Worm (Caenorhabditis elegans): ENCODE results near the gene F38B7.11.
A peak's percentile ranks its signal among the peaks of the same experiment; 100 is the strongest.

F38B7.11 gene

DNA sequence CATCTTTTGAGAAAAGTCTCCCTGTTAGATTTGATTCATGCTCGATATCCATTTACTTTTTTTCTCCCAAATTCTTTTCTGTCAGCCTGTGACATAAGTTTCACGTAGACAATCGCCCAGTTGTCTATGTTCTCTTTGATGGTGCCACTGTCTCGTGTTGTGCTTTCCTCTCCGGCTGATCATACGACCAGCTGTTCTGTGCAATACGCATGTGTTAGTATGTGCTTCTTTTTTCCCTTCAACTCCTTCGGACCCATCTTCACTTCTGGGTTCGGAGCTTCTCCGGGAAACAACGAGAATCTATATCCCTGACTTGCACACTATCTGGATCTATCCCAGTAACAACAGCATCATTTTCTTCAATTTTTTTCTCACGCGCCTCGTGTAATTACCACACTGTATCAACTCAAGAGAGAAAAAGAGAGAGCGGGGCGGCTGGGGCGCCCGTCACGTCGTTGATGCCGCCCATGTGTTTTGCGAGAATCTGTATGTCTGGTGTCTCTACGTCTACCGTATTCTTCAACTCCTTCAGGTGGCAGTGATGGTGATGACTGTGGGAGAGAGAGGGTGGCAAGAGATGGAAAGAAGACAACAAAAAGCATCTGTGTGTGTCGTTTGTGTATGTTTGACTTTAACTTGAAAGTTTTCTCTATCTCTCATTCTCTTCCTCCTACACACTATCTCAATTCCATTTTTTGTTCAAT is 14.9 kb upstream of the F38B7.11 start (continued):
- TF ChIP-seq hmg-1.2 (GFP tag; IDR thresholded peaks at IDR 0.05): peak; percentile 78
- peak; percentile 48 for TF ChIP-seq die-1 (tag; optimal IDR thresholded peaks at IDR 0.05)
- no peak for TF ChIP-seq hlh-12 (tag; optimal IDR thresholded peaks at IDR 0.05)
- no peak for TF ChIP-seq F49E8.2 (tag; optimal IDR thresholded peaks at IDR 0.05; ENCODE audit: insufficient read depth)
- TF ChIP-seq mxl-1 (tag; optimal IDR thresholded peaks at IDR 0.05): no peak
- no peak for TF ChIP-seq F57C9.4 (tag; optimal IDR thresholded peaks at IDR 0.05)
- no peak for TF ChIP-seq ztf-22 (GFP tag; optimal IDR thresholded peaks at IDR 0.05)
- no peak for TF ChIP-seq aptf-3 (GFP tag; IDR thresholded peaks at IDR 0.05)
- TF ChIP-seq madf-10 (tag; optimal IDR thresholded peaks at IDR 0.05): peak; percentile 55
- peak; percentile 70 for TF ChIP-seq ztf-26 (tag; optimal IDR thresholded peaks at IDR 0.05)
- TF ChIP-seq nhr-179 (tag; optimal IDR thresholded peaks at IDR 0.05): no peak
- no peak for TF ChIP-seq F37B4.10 (GFP tag; IDR thresholded peaks at IDR 0.05)
- TF ChIP-seq B0019.2 (GFP tag; conservative IDR thresholded peaks at IDR 0.05): no peak
- TF ChIP-seq dpl-1 (GFP tag; optimal IDR thresholded peaks at IDR 0.05): no peak
- TF ChIP-seq ceh-91 (GFP tag; IDR thresholded peaks at IDR 0.05): no peak
- peak; percentile 79 for TF ChIP-seq zfh-2 (GFP tag; conservative IDR thresholded peaks at IDR 0.05)
- no peak for TF ChIP-seq nhr-120 (GFP tag; IDR thresholded peaks at IDR 0.05)
- no peak for TF ChIP-seq cebp-2 (GFP tag; IDR thresholded peaks at IDR 0.05)
- TF ChIP-seq let-526 (GFP tag; IDR thresholded peaks at IDR 0.05): peak; percentile 26; the same call in 1 of the 2 replicates
- peak; percentile 42 for TF ChIP-seq tlf-1 (GFP tag; optimal IDR thresholded peaks at IDR 0.05)
- peak; percentile 40 for TF ChIP-seq ZK185.1 (tag; optimal IDR thresholded peaks at IDR 0.05; ENCODE audit: poor library complexity, severe bottlenecking)
- no peak for TF ChIP-seq snpc-1.3 (tag; optimal IDR thresholded peaks at IDR 0.05; ENCODE audit: insufficient read depth)
- TF ChIP-seq repo-1 (tag; optimal IDR thresholded peaks at IDR 0.05): peak; percentile 59
- TF ChIP-seq mcd-1 (GFP tag; IDR thresholded peaks at IDR 0.05): no peak
- no peak for TF ChIP-seq akir-1 (GFP tag; optimal IDR thresholded peaks at IDR 0.05)
- TF ChIP-seq nfya-2 (GFP tag; IDR thresholded peaks at IDR 0.05): no peak
- TF ChIP-seq attf-6 (GFP tag; IDR thresholded peaks at IDR 0.05): no peak
- 0 out of 2 replicates have a peak, but pooled peaks have one; percentile 57 for TF ChIP-seq egl-44 (GFP tag; IDR thresholded peaks at IDR 0.05)
- 0 out of 2 replicates have a peak, but pooled peaks have one; percentile 38 for TF ChIP-seq Y67H2A.10 (GFP tag; conservative IDR thresholded peaks at IDR 0.05)

DNA sequence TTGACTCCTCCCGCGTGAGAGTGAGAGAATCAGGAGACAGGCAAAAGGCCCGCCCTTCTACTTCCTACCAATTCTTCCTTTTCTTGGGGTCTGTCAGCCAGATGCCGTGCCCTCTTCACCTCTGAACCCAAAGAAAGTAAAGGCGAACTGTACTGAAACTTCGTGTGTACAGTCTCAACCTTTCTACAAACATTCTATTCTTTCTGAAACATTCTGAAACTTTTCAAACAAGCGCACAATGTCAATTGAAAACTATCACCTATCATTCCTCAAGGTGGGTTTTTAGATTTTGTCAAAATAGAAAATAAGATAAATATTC is 14.4 kb upstream of the F38B7.11 start:
- no peak for TF ChIP-seq cebp-1 (GFP tag; IDR thresholded peaks at IDR 0.05)
- TF ChIP-seq cebp-1 (tag; optimal IDR thresholded peaks at IDR 0.05): peak; percentile 22
- TF ChIP-seq Y53G8AR.9 (GFP tag; conservative IDR thresholded peaks at IDR 0.05): 0 out of 2 replicates have a peak, but pooled peaks have one; percentile 2
- no peak for TF ChIP-seq hsf-1 (GFP tag; IDR thresholded peaks at IDR 0.05)
- TF ChIP-seq ama-1 (optimal IDR thresholded peaks at IDR 0.05): peak; percentile 52
- TF ChIP-seq ama-1 (GFP tag; optimal IDR thresholded peaks at IDR 0.05): no peak
- 0 out of 2 replicates have a peak, but pooled peaks have one; percentile 7 for TF ChIP-seq C06A6.2 (GFP tag; conservative IDR thresholded peaks at IDR 0.05)
- TF ChIP-seq attf-5 (GFP tag; optimal IDR thresholded peaks at IDR 0.05): peak; percentile 23
- TF ChIP-seq nhr-80 (tag; optimal IDR thresholded peaks at IDR 0.05): peak; percentile 49
- TF ChIP-seq madf-10 (tag; optimal IDR thresholded peaks at IDR 0.05): no peak

DNA sequence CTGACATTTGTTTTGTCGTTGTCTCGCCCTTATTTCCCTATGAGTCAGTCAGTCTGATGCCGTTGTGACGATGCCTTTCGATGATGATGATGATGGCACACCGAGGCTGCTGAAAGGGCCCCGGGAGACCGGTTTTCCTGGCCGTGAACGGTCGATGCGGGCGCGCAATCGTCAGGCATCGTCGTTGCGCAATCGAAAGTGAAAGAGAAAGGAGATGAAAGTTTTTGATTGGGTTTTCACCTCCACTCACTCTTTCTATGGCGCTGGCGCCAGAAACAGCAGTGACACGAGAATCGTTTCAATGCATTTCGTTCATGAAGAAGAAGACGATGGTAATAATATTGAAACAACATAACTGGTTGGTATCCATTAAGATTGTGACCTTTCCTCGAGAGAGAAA is 13.9 kb upstream of the F38B7.11 start:
- TF ChIP-seq ceh-58 (GFP tag; IDR thresholded peaks at IDR 0.05) (0 out of 2 replicates have a peak, but pooled peaks have one; percentile 33), ceh-91 (GFP tag; IDR thresholded peaks at IDR 0.05) (0 out of 2 replicates have a peak, but pooled peaks have one; percentile 23), T07F8.4 (tag; optimal IDR thresholded peaks at IDR 0.05) (no peak), C06A6.2 (GFP tag; conservative IDR thresholded peaks at IDR 0.05) (0 out of 2 replicates have a peak, but pooled peaks have one; percentile 37), zfh-2 (GFP tag; conservative IDR thresholded peaks at IDR 0.05) (peak; percentile 82), akir-1 (GFP tag; optimal IDR thresholded peaks at IDR 0.05) (peak; percentile 74), nhr-120 (GFP tag; IDR thresholded peaks at IDR 0.05) (0 out of 2 replicates have a peak, but pooled peaks have one; percentile 75), T26A5.8 (tag; optimal IDR thresholded peaks at IDR 0.05) (no peak), cebp-1 (GFP tag; IDR thresholded peaks at IDR 0.05) (no peak), cebp-1 (tag; optimal IDR thresholded peaks at IDR 0.05) (peak; percentile 16), madf-10 (tag; optimal IDR thresholded peaks at IDR 0.05) (no peak), Y53G8AR.9 (GFP tag; conservative IDR thresholded peaks at IDR 0.05) (0 out of 2 replicates have a peak, but pooled peaks have one; percentile 19), pbrm-1 (GFP tag; IDR thresholded peaks at IDR 0.05) (peak; percentile 49; the same call in 1 of the 2 replicates), ceh-27 (GFP tag; optimal IDR thresholded peaks at IDR 0.05) (peak; percentile 27), lin-26 (GFP tag; IDR thresholded peaks at IDR 0.05) (0 out of 2 replicates have a peak, but pooled peaks have one; percentile 17), cebp-2 (GFP tag; IDR thresholded peaks at IDR 0.05) (no peak)

Data from whole organism, young adult.